Fruit fly (Drosophila melanogaster) whole organism, embryonic: ENCODE results near the gene CheB93b.

Experiments used
- CG16779 ChIP-seq: fragments of 200-800 bp; sonication (Bioruptor generic); IDR thresholded peaks from 2 replicates; pipeline ENCODE4 v1.3.6; 2022; ENCODE audit warnings: missing biosample characterization, missing genetic modification characterization
- CG18619 ChIP-seq: fragments of 200-800 bp; sonication (Bioruptor generic); optimal IDR thresholded peaks from 3 replicates; lab custom pipeline; 2017; ENCODE audit warnings: missing biosample characterization, mild to moderate bottlenecking, missing genetic modification characterization
- CG6854 ChIP-seq: fragments of 200-800 bp; sonication (Bioruptor generic); optimal IDR thresholded peaks from 3 replicates; lab custom pipeline; 2017; ENCODE audit warnings: missing biosample characterization, mild to moderate bottlenecking, missing genetic modification characterization
- CTCF ChIP-seq: fragments of 200-800 bp; sonication (Bioruptor generic); optimal IDR thresholded peaks from 2 replicates; lab custom pipeline; 2017; ENCODE audit warnings: missing biosample characterization, mild to moderate bottlenecking, missing genetic modification characterization, moderate library complexity
- D ChIP-seq, 2 experiments: fragments of 200-800 bp in 1 of 2; fragments of >200 bp in 1 of 2; sonication (Bioruptor generic) in 1 of 2; optimal IDR thresholded peaks; 2 replicates in 1 of 2; 3 replicates in 1 of 2; lab custom pipeline; 2017; ENCODE audit warnings: mild to moderate bottlenecking in 1 of 2, missing biosample characterization in 1 of 2, missing genetic modification characterization in 1 of 2, missing genetic modification reagents in 1 of 2
- Nf-YB ChIP-seq: fragments of 200-800 bp; sonication (Bioruptor generic); optimal IDR thresholded peaks from 3 replicates; lab custom pipeline; 2019; ENCODE audit warnings: missing biosample characterization, mild to moderate bottlenecking, missing genetic modification characterization, moderate library complexity
- Nf-YC ChIP-seq: fragments of 200-800 bp; optimal IDR thresholded peaks from 3 replicates; lab custom pipeline; 2019; ENCODE audit warnings: missing biosample characterization, mild to moderate bottlenecking, missing genetic modification characterization, moderate library complexity
- cg ChIP-seq: fragments of 200-800 bp; sonication (Bioruptor generic); optimal IDR thresholded peaks from 3 replicates; lab custom pipeline; 2019; ENCODE audit warnings: missing biosample characterization, mild to moderate bottlenecking, missing genetic modification characterization, moderate library complexity
- dysf ChIP-seq: fragments of 200-800 bp; sonication (Bioruptor generic); IDR thresholded peaks from 3 replicates; pipeline ENCODE4 v1.3.6; 2022; ENCODE audit warnings: missing biosample characterization, missing genetic modification characterization
- oc ChIP-seq: fragments of 200-800 bp; sonication (Bioruptor generic); optimal IDR thresholded peaks from 2 replicates; lab custom pipeline; 2018; ENCODE audit warnings: missing biosample characterization, mild to moderate bottlenecking, missing genetic modification characterization, moderate library complexity
- prd ChIP-seq, 3 experiments: fragments of >200 bp in 2 of 3; fragments of 200-800 bp in 1 of 3; sonication (Bioruptor generic) in 1 of 3; optimal IDR thresholded peaks in 2 of 3; IDR thresholded peaks in 1 of 3; 2 replicates in 2 of 3; 3 replicates in 1 of 3; pipeline versions ENCODE4 v1.3.6 to Lab custom; 2017 to 2022; ENCODE audit warnings: missing biosample characterization in 1 of 3, missing genetic modification characterization in 1 of 3
- ro ChIP-seq: fragments of 200-800 bp; sonication (Bioruptor generic); IDR thresholded peaks from 2 replicates; pipeline ENCODE4 v1.3.6; 2022; ENCODE audit warnings: missing biosample characterization, missing genetic modification characterization
- slbo ChIP-seq: fragments of 200-800 bp; sonication (Bioruptor generic); IDR thresholded peaks from 2 replicates; pipeline ENCODE4 v1.3.6; 2022; ENCODE audit warnings: missing biosample characterization, missing genetic modification characterization
- tll ChIP-seq, 2 experiments: fragments of 200-800 bp in 1 of 2; fragments of >200 bp in 1 of 2; sonication (Bioruptor generic) in 1 of 2; optimal IDR thresholded peaks; 2 replicates each; lab custom pipeline; 2017 to 2019; ENCODE audit warnings: missing biosample characterization in 2 of 2, missing genetic modification characterization in 2 of 2, mild to moderate bottlenecking in 1 of 2, moderate library complexity in 1 of 2
- ttk ChIP-seq: fragments of 200-800 bp; sonication (Bioruptor generic); IDR thresholded peaks from 2 replicates; pipeline ENCODE4 v2.1.2; 2022; ENCODE audit warnings: missing biosample characterization, missing genetic modification characterization
- zen ChIP-seq: fragments of 200-800 bp; sonication (Bioruptor generic); optimal IDR thresholded peaks from 3 replicates; lab custom pipeline; 2018; ENCODE audit warnings: missing biosample characterization, mild to moderate bottlenecking, missing genetic modification characterization, moderate library complexity
- zfh2 ChIP-seq: fragments of 200-800 bp; sonication (Bioruptor generic); optimal IDR thresholded peaks from 2 replicates; lab custom pipeline; 2016; ENCODE audit warnings: missing biosample characterization, missing genetic modification characterization

The CheB93b gene

dm6 chr3R:21456774-21457173 lies 47.9 kb downstream of the CheB93b start:
- TF ChIP-seq slbo (GFP tag; lab: Robert Waterston, UW) (no peak), Nf-YC (tag; lab: Kevin White, UChicago) (peak; percentile 85), zfh2 (GFP tag; lab: Kevin White, UChicago) (no peak), Nf-YB (GFP tag; lab: Kevin White, UChicago) (peak; percentile 92), CG18619 (no peak), oc (tag; lab: Kevin White, UChicago) (peak; percentile 17), ttk (GFP tag; lab: Robert Waterston, UW) (no peak), CG6854 (GFP tag; lab: Kevin White, UChicago) (no peak), cg (GFP tag; lab: Kevin White, UChicago) (peak; percentile 38), CTCF (no peak), CG16779 (GFP tag; lab: Robert Waterston, UW) (no peak)
- TF ChIP-seq, all 482 proteins: peak for 4

dm6 chr3R:21458445-21458844 lies 49.5 kb downstream of the CheB93b start:
- TF ChIP-seq prd (optimal IDR thresholded peaks at IDR 0.05; lab: Kevin White, UChicago): no peak
- peak; percentile 52; the same call in 1 of the 3 replicates for TF ChIP-seq prd (GFP tag; IDR thresholded peaks at IDR 0.05; lab: Robert Waterston, UW)
- TF ChIP-seq ro (GFP tag; lab: Robert Waterston, UW): no peak
- TF ChIP-seq tll (GFP tag; optimal IDR thresholded peaks at IDR 0.05; lab: Kevin White, UChicago): peak in 1 of 2 experiments; percentile 92
- TF ChIP-seq D (optimal IDR thresholded peaks at IDR 0.05; lab: Kevin White, UChicago): peak; percentile 97
- TF ChIP-seq D (GFP tag; optimal IDR thresholded peaks at IDR 0.05; lab: Kevin White, UChicago): no peak
- TF ChIP-seq zen (tag; lab: Kevin White, UChicago): peak; percentile 98
- no peak for TF ChIP-seq dysf
